Worm (Caenorhabditis elegans): ENCODE measurements around the gene F55C5.17.

Gene F55C5.17

ce11 chrV:12261377-12261776 is 41.0 kb upstream of the F55C5.17 start, which contains the start of gene tbb-6 (continued):
- TF ChIP-seq skn-1 (tag; optimal IDR thresholded peaks at IDR 0.05) (peak; percentile 48), lin-35 (GFP tag; optimal IDR thresholded peaks at IDR 0.05) (no peak), pqm-1 (tag; optimal IDR thresholded peaks at IDR 0.05) (no peak), tbx-2 (tag; optimal IDR thresholded peaks at IDR 0.05) (no peak), lin-39 (tag; optimal IDR thresholded peaks at IDR 0.05) (no peak), unc-30 (tag; optimal IDR thresholded peaks at IDR 0.05) (no peak), tlp-1 (tag; optimal IDR thresholded peaks at IDR 0.05) (no peak), nhr-28 (tag; optimal IDR thresholded peaks at IDR 0.05) (no peak), egl-27 (tag; optimal IDR thresholded peaks at IDR 0.05) (no peak), fkh-4 (tag; optimal IDR thresholded peaks at IDR 0.05; ENCODE audit: borderline replicate concordance) (no peak), aly-2 (tag; optimal IDR thresholded peaks at IDR 0.05) (no peak), mdl-1 (tag; optimal IDR thresholded peaks at IDR 0.05) (no peak), C04F5.9 (tag; optimal IDR thresholded peaks at IDR 0.05) (no peak), lin-15B (tag; optimal IDR thresholded peaks at IDR 0.05) (no peak), blmp-1 (tag; optimal IDR thresholded peaks at IDR 0.05) (no peak)

ce11 chrV:12263723-12264122 is 38.6 kb upstream of the F55C5.17 start, which contains the start of gene ssp-35:
Gene ssp-35, minus strand, starts transcription at chrV:12263823.
- TF ChIP-seq efl-1 (optimal IDR thresholded peaks at IDR 0.05) (no peak), efl-1 (GFP tag; optimal IDR thresholded peaks at IDR 0.05 in 1 of 2) (peak in 1 of 2 experiments; percentile 48), unc-30 (tag; optimal IDR thresholded peaks at IDR 0.05) (no peak), lin-14 (GFP tag; optimal IDR thresholded peaks at IDR 0.05) (no peak)

ce11 chrV:12269272-12269767 is 33.0 kb upstream of the F55C5.17 start, which contains the start of gene twk-24:
Gene twk-24, minus strand, starts transcription at chrV:12269322.
- peak in 1 of 2 experiments; percentile 0 for TF ChIP-seq efl-1 (optimal IDR thresholded peaks at IDR 0.05)
- TF ChIP-seq efl-1 (GFP tag; optimal IDR thresholded peaks at IDR 0.05 in 1 of 2) = no peak
- no peak for TF ChIP-seq nhr-85 (tag)
- TF ChIP-seq unc-130 (tag; optimal IDR thresholded peaks at IDR 0.05) = peak; percentile 14
- peak; percentile 43 for TF ChIP-seq nhr-71 (tag; optimal IDR thresholded peaks at IDR 0.05)
- peak; percentile 8 for TF ChIP-seq mep-1 (tag; optimal IDR thresholded peaks at IDR 0.05)
- TF ChIP-seq nhr-20 (tag; optimal IDR thresholded peaks at IDR 0.05) = no peak
- peak; percentile 72 for TF ChIP-seq lin-14 (GFP tag; optimal IDR thresholded peaks at IDR 0.05)
- peak; percentile 51 for TF ChIP-seq rnt-1 (tag; optimal IDR thresholded peaks at IDR 0.05)

ce11 chrV:12271495-12271894 is 30.8 kb upstream of the F55C5.17 start, which contains the start of the genes tsfm-1 and capg-2:
Gene tsfm-1, minus strand, starts transcription at chrV:12271551.
Gene capg-2, plus strand, starts transcription at chrV:12271873.
- TF ChIP-seq ama-1 (optimal IDR thresholded peaks at IDR 0.05) = no peak
- peak; percentile 7 for TF ChIP-seq mep-1 (tag; optimal IDR thresholded peaks at IDR 0.05)
- peak; percentile 7 for TF ChIP-seq lin-15B (tag; optimal IDR thresholded peaks at IDR 0.05)
- peak; percentile 58 to 84 for TF ChIP-seq lin-35 (GFP tag; optimal IDR thresholded peaks at IDR 0.05)
- peak; percentile 27 to 69 for TF ChIP-seq efl-1 (optimal IDR thresholded peaks at IDR 0.05)
- TF ChIP-seq efl-1 (GFP tag; optimal IDR thresholded peaks at IDR 0.05 in 1 of 2) = peak; percentile 81 to 96
- TF ChIP-seq nhr-85 (tag) = peak; percentile 28
- TF ChIP-seq hlh-4 (tag; optimal IDR thresholded peaks at IDR 0.05) = no peak
- peak; percentile 64 to 86 (median 70) for TF ChIP-seq dpl-1 (GFP tag; optimal IDR thresholded peaks at IDR 0.05)
- TF ChIP-seq fkh-10 (GFP tag; optimal IDR thresholded peaks at IDR 0.05) = no peak
- TF ChIP-seq ceh-82 (tag; optimal IDR thresholded peaks at IDR 0.05) = peak in 1 of 3 experiments; percentile 1
- TF ChIP-seq unc-30 (tag; optimal IDR thresholded peaks at IDR 0.05) = no peak

ce11 chrV:12275714-12276113 is 26.6 kb upstream of the F55C5.17 start:
- no peak for TF ChIP-seq unc-98 (GFP tag; IDR thresholded peaks at IDR 0.05)
- TF ChIP-seq nhr-237 (tag; optimal IDR thresholded peaks at IDR 0.05) = no peak
- TF ChIP-seq ceh-8 (GFP tag; optimal IDR thresholded peaks at IDR 0.05) = no peak
- TF ChIP-seq snu-23 (GFP tag; optimal IDR thresholded peaks at IDR 0.05) = no peak
- no peak for TF ChIP-seq C16A3.4 (tag; optimal IDR thresholded peaks at IDR 0.05)
- no peak for TF ChIP-seq nhr-19 (GFP tag; conservative IDR thresholded peaks at IDR 0.05)
- TF ChIP-seq efl-1 (optimal IDR thresholded peaks at IDR 0.05) = no peak
- TF ChIP-seq efl-1 (GFP tag; optimal IDR thresholded peaks at IDR 0.05 in 1 of 2) = peak in 1 of 2 experiments; percentile 57
